Worm (Caenorhabditis elegans) whole organism, L4 larva: ENCODE measurements around the gene K01A12.3.

Source experiments
- D1046.2 ChIP-seq: fragments of 200-800 bp; sonication (Bioruptor generic); IDR thresholded peaks from 2 replicates; pipeline ENCODE4 v1.3.6; 2022; ENCODE audit warnings: missing genetic modification characterization, missing compliant biosample characterization
- F26F4.8 ChIP-seq: fragments of 200-800 bp; sonication (Bioruptor generic); conservative IDR thresholded peaks from 2 replicates; pipeline ENCODE4 v1.3.6; 2022; ENCODE audit warnings: missing genetic modification characterization, missing compliant biosample characterization
- T26A8.4 ChIP-seq: fragments of 200-800 bp; sonication (Bioruptor generic); IDR thresholded peaks from 2 replicates; pipeline ENCODE4 v1.3.6; 2022; ENCODE audit warnings: missing genetic modification characterization, missing compliant biosample characterization
- Y105C5A.15 ChIP-seq: fragments of 200-800 bp; sonication (Bioruptor generic); IDR thresholded peaks from 2 replicates; pipeline ENCODE4 v1.3.6; 2022; ENCODE audit warnings: missing genetic modification characterization, missing compliant biosample characterization
- Y5F2A.4 ChIP-seq: fragments of 200-800 bp; sonication (Bioruptor generic); optimal IDR thresholded peaks from 2 replicates; lab custom pipeline; 2018; ENCODE audit warnings: mild to moderate bottlenecking, missing genetic modification characterization, missing compliant biosample characterization
- Y75B8A.6 ChIP-seq: fragments of 200-800 bp; sonication (Bioruptor generic); IDR thresholded peaks from 2 replicates; pipeline ENCODE4 v1.3.6; 2022; ENCODE audit warnings: missing genetic modification reagents, missing genetic modification characterization, missing compliant biosample characterization
- ZK337.2 ChIP-seq: fragments of 200-800 bp; sonication (Bioruptor generic); IDR thresholded peaks from 2 replicates; pipeline ENCODE4 v1.3.6; 2022; ENCODE audit warnings: missing genetic modification reagents, missing genetic modification characterization, missing compliant biosample characterization
- ceh-20 ChIP-seq: fragments of 200-800 bp; sonication (Bioruptor generic); IDR thresholded peaks from 2 replicates; pipeline ENCODE4 v1.3.6; 2022; ENCODE audit warnings: missing genetic modification reagents, missing genetic modification characterization, missing compliant biosample characterization
- ceh-28 ChIP-seq: fragments of 150-350 bp; optimal IDR thresholded peaks from 2 replicates; lab custom pipeline; 2014; ENCODE audit warnings: missing biosample characterization, missing genetic modification reagents, missing genetic modification characterization
- ceh-44 ChIP-seq: fragments of 200-800 bp; sonication (Bioruptor generic); IDR thresholded peaks from 2 replicates; pipeline ENCODE4 v1.3.6; 2022; ENCODE audit warnings: missing genetic modification reagents, missing genetic modification characterization, missing compliant biosample characterization
- daf-16 ChIP-seq, 3 experiments: sonication (generic microtip); optimal IDR thresholded peaks; 2 replicates each; lab custom pipeline; 2016 to 2017; ENCODE audit warnings: missing genetic modification characterization in 3 of 3, missing genetic modification reagents in 3 of 3, mild to moderate bottlenecking in 2 of 3, missing compliant biosample characterization in 2 of 3, missing biosample characterization in 1 of 3, moderate library complexity in 1 of 3
- dmd-6 ChIP-seq: fragments of 200-800 bp; sonication (Bioruptor generic); IDR thresholded peaks from 2 replicates; pipeline ENCODE4 v1.3.6; 2022; ENCODE audit warnings: missing genetic modification reagents, missing genetic modification characterization, missing compliant biosample characterization
- dpl-1 ChIP-seq: fragments of 150-350 bp; optimal IDR thresholded peaks from 2 replicates; lab custom pipeline; 2014; ENCODE audit warnings: missing biosample characterization, missing genetic modification reagents, missing genetic modification characterization
- dve-1 ChIP-seq: sonication (generic microtip); optimal IDR thresholded peaks from 2 replicates; lab custom pipeline; 2017; ENCODE audit warnings: antibody characterized with exemption, mild to moderate bottlenecking, missing genetic modification characterization, missing compliant biosample characterization; ENCODE audit not compliant: insufficient read depth
- egl-43 ChIP-seq: fragments of 200-800 bp; sonication (Bioruptor generic); IDR thresholded peaks from 2 replicates; pipeline ENCODE4 v1.3.6; 2022; ENCODE audit warnings: missing genetic modification reagents, missing genetic modification characterization, missing compliant biosample characterization
- fos-1 ChIP-seq: fragments of 150-350 bp; optimal IDR thresholded peaks from 2 replicates; lab custom pipeline; 2014; ENCODE audit warnings: missing biosample characterization, missing genetic modification characterization
- hif-1 ChIP-seq, 2 experiments: sonication (generic microtip); optimal IDR thresholded peaks; 2 replicates each; lab custom pipeline; 2016 to 2017; ENCODE audit warnings: missing compliant biosample characterization in 2 of 2, missing genetic modification characterization in 2 of 2, missing genetic modification reagents in 2 of 2, missing genotype in 2 of 2, mild to moderate bottlenecking in 1 of 2
- hlh-11 ChIP-seq: fragments of 200-800 bp; sonication (Bioruptor generic); optimal IDR thresholded peaks from 2 replicates; lab custom pipeline; 2018; ENCODE audit warnings: mild to moderate bottlenecking, missing genetic modification characterization, missing compliant biosample characterization
- hlh-30 ChIP-seq: sonication (generic microtip); optimal IDR thresholded peaks from 2 replicates; lab custom pipeline; 2017; ENCODE audit warnings: antibody characterized with exemption, mild to moderate bottlenecking, missing genetic modification characterization, missing compliant biosample characterization; ENCODE audit not compliant: insufficient read depth
- hmg-1.1 ChIP-seq: fragments of 200-800 bp; sonication (Bioruptor generic); IDR thresholded peaks from 2 replicates; pipeline ENCODE4 v1.3.6; 2022; ENCODE audit warnings: missing genetic modification reagents, missing genetic modification characterization, missing compliant biosample characterization
- lim-7 ChIP-seq: fragments of 200-800 bp; sonication (Bioruptor generic); IDR thresholded peaks from 2 replicates; pipeline ENCODE4 v1.3.6; 2022; ENCODE audit warnings: missing genetic modification characterization, missing compliant biosample characterization
- lsy-2 ChIP-seq, 2 experiments: fragments of 150-350 bp in 1 of 2; sonication (generic microtip) in 1 of 2; optimal IDR thresholded peaks; 2 replicates each; lab custom pipeline; 2014 to 2017; ENCODE audit warnings: missing biosample characterization in 2 of 2, missing genetic modification characterization in 2 of 2
- madf-9 ChIP-seq: fragments of 200-800 bp; sonication (Bioruptor generic); conservative IDR thresholded peaks from 2 replicates; pipeline ENCODE4 v1.3.6; 2022; ENCODE audit warnings: missing genetic modification reagents, missing genetic modification characterization, missing compliant biosample characterization
- mdt-29 ChIP-seq: fragments of 200-800 bp; sonication (Bioruptor generic); IDR thresholded peaks from 2 replicates; pipeline ENCODE4 v1.3.6; 2022; ENCODE audit warnings: missing genetic modification reagents, missing genetic modification characterization, missing compliant biosample characterization
- mep-1 ChIP-seq: fragments of 150-350 bp; sonication (generic microtip); optimal IDR thresholded peaks from 3 replicates; lab custom pipeline; 2014; ENCODE audit warnings: missing biosample characterization, missing genetic modification characterization
- mes-2 ChIP-seq: sonication (generic microtip); optimal IDR thresholded peaks from 2 replicates; lab custom pipeline; 2016; ENCODE audit warnings: missing genotype, mild to moderate bottlenecking, missing genetic modification characterization, missing compliant biosample characterization; ENCODE audit not compliant: poor library complexity, severe bottlenecking
- nhr-111 ChIP-seq: fragments of 200-800 bp; sonication (Bioruptor generic); optimal IDR thresholded peaks from 2 replicates; lab custom pipeline; 2018; ENCODE audit warnings: mild to moderate bottlenecking, missing genetic modification characterization, missing compliant biosample characterization
- nhr-28 ChIP-seq: fragments of 150-350 bp; optimal IDR thresholded peaks from 2 replicates; lab custom pipeline; 2014; ENCODE audit warnings: missing biosample characterization, missing genetic modification characterization
- nhr-6 ChIP-seq: fragments of 150-350 bp; optimal IDR thresholded peaks from 2 replicates; lab custom pipeline; 2014; ENCODE audit warnings: missing biosample characterization, missing genetic modification characterization
- nhr-76 ChIP-seq: fragments of 150-350 bp; optimal IDR thresholded peaks from 2 replicates; lab custom pipeline; 2014; ENCODE audit warnings: missing biosample characterization, missing genetic modification characterization
- pha-4 ChIP-seq, 2 experiments: fragments of 150-350 bp in 1 of 2; fragments of 200-800 bp in 1 of 2; sonication (Bioruptor generic) in 1 of 2; IDR thresholded peaks in 1 of 2; optimal IDR thresholded peaks in 1 of 2; 2 replicates each; pipeline versions ENCODE4 v1.3.6 to Lab custom; 2014 to 2022; ENCODE audit warnings: missing genetic modification characterization in 2 of 2, missing genetic modification reagents in 2 of 2, missing biosample characterization in 1 of 2, missing compliant biosample characterization in 1 of 2
- rbr-2 ChIP-seq: sonication (generic microtip); optimal IDR thresholded peaks from 2 replicates; lab custom pipeline; 2016; ENCODE audit warnings: missing genotype, missing genetic modification characterization, missing compliant biosample characterization
- saeg-2 ChIP-seq: fragments of 200-800 bp; sonication (Bioruptor generic); IDR thresholded peaks from 2 replicates; pipeline ENCODE4 v1.3.6; 2022; ENCODE audit warnings: missing genetic modification reagents, missing genetic modification characterization, missing compliant biosample characterization
- snpc-1.2 ChIP-seq: fragments of 200-800 bp; sonication (Bioruptor generic); IDR thresholded peaks from 2 replicates; pipeline ENCODE4 v1.3.6; 2022; ENCODE audit warnings: missing genetic modification reagents, missing genetic modification characterization, missing compliant biosample characterization
- spr-1 ChIP-seq: sonication (generic microtip); optimal IDR thresholded peaks from 2 replicates; lab custom pipeline; 2016; ENCODE audit warnings: mild to moderate bottlenecking, missing genetic modification characterization, missing compliant biosample characterization
- zfp-3 ChIP-seq: fragments of 200-800 bp; sonication (Bioruptor generic); conservative IDR thresholded peaks from 2 replicates; pipeline ENCODE4 v1.3.6; 2022; ENCODE audit warnings: missing genetic modification reagents, missing genetic modification characterization, missing compliant biosample characterization

Gene K01A12.3

ce11 chrX:8608756-8609155, 16.2 kb downstream of the K01A12.3 start (continued):
- TF ChIP-seq nhr-6 (tag; lab: Kevin White, UChicago): peak; percentile 43
- TF ChIP-seq nhr-111 (GFP tag; lab: Kevin White, UChicago): peak; percentile 56
- TF ChIP-seq madf-9 (GFP tag; lab: Robert Waterston, UW): peak; percentile 75
- TF ChIP-seq F26F4.8 (GFP tag; lab: Robert Waterston, UW): peak; percentile 92
- no peak; the same call in 1 of the 2 replicates for TF ChIP-seq mdt-29 (GFP tag; lab: Robert Waterston, UW)
- TF ChIP-seq dpl-1 (GFP tag; lab: Kevin White, UChicago): peak; percentile 36
- peak; percentile 22 for TF ChIP-seq Y5F2A.4 (GFP tag; lab: Kevin White, UChicago)
- TF ChIP-seq ceh-20 (GFP tag; lab: Robert Waterston, UW): 0 out of 2 replicates have a peak, but pooled peaks have one; percentile 28
- TF ChIP-seq zfp-3: peak; percentile 70; the same call in 1 of the 2 replicates
- TF ChIP-seq fos-1: no peak
- TF ChIP-seq T26A8.4 (GFP tag; lab: Robert Waterston, UW): peak; percentile 75; the same call in 1 of the 2 replicates
- no peak for TF ChIP-seq ceh-28 (tag; lab: Kevin White, UChicago)
- no peak for TF ChIP-seq D1046.2 (GFP tag; lab: Robert Waterston, UW)
- peak; percentile 87 for TF ChIP-seq snpc-1.2
- peak; percentile 57 for TF ChIP-seq hlh-30 (tag; lab: Kevin White, UChicago)
- TF ChIP-seq spr-1 (tag; lab: Kevin White, UChicago): peak; percentile 5
- 0 out of 2 replicates have a peak, but pooled peaks have one; percentile 65 for TF ChIP-seq Y75B8A.6 (GFP tag; lab: Robert Waterston, UW)
- TF ChIP-seq saeg-2: peak; percentile 59; the same call in 1 of the 2 replicates
- no peak for TF ChIP-seq nhr-76
- TF ChIP-seq Y105C5A.15: peak; percentile 75; the same call in 1 of the 2 replicates
- TF ChIP-seq egl-43 (GFP tag; lab: Robert Waterston, UW): no peak; the same call in 1 of the 2 replicates
- TF ChIP-seq ZK337.2 (GFP tag; lab: Robert Waterston, UW): peak; percentile 67; the same call in 1 of the 2 replicates
- peak; percentile 15 for TF ChIP-seq nhr-28 (tag; lab: Kevin White, UChicago)
- peak; percentile 16 for TF ChIP-seq rbr-2

ce11 chrX:8605005-8605404, 20.0 kb downstream of the K01A12.3 start, which contains the start of the genes H35N09.2 and H35N09.1:
Gene H35N09.2 (minus strand): TSS chrX:8605058.
Gene H35N09.1 (plus strand): TSS chrX:8605339.
- TF ChIP-seq hmg-1.1 (peak; percentile 50; the same call in 1 of the 2 replicates), zfp-3 (no peak), ceh-44 (no peak), dmd-6 (peak; percentile 39; the same call in 1 of the 2 replicates), dpl-1 (GFP tag; lab: Kevin White, UChicago) (peak; percentile 52), mep-1 (tag; lab: Kevin White, UChicago) (peak; percentile 60), daf-16 (GFP tag; optimal IDR thresholded peaks at IDR 0.05; lab: Kevin White, UChicago) (no peak), daf-16 (tag; optimal IDR thresholded peaks at IDR 0.05; lab: Kevin White, UChicago) (peak; percentile 83), nhr-6 (tag; lab: Kevin White, UChicago) (peak; percentile 34), pha-4 (GFP tag; IDR thresholded peaks at IDR 0.05; lab: Robert Waterston, UW) (no peak), pha-4 (tag; optimal IDR thresholded peaks at IDR 0.05; lab: Kevin White, UChicago) (peak; percentile 85), hif-1 (tag; optimal IDR thresholded peaks at IDR 0.05; lab: Kevin White, UChicago) (peak in 1 of 2 experiments; percentile 12), lim-7 (GFP tag; lab: Robert Waterston, UW) (no peak), lsy-2 (tag; optimal IDR thresholded peaks at IDR 0.05; lab: Kevin White, UChicago) (peak in 1 of 2 experiments; percentile 55), nhr-28 (tag; lab: Kevin White, UChicago) (peak; percentile 41), hlh-11 (peak; percentile 48), dve-1 (tag; lab: Kevin White, UChicago) (peak; percentile 63), mes-2 (peak; percentile 71)
